Worm (Caenorhabditis elegans) whole organism, L3 larva: Measurements from ENCODE around the gene Y42G9A.3.

Experiments
- R02D3.7 ChIP-seq: fragments of 150-350 bp; optimal IDR thresholded peaks from 2 replicates; lab custom pipeline; 2014; ENCODE audit warnings: missing biosample characterization, missing genetic modification characterization
- ZK546.5 ChIP-seq: sonication (generic microtip); optimal IDR thresholded peaks from 2 replicates; lab custom pipeline; 2017; ENCODE audit warnings: missing biosample characterization, missing genetic modification characterization
- aly-2 ChIP-seq: fragments of 150-350 bp; optimal IDR thresholded peaks from 2 replicates; lab custom pipeline; 2014; ENCODE audit warnings: missing biosample characterization, missing genetic modification characterization
- ama-1 ChIP-seq: fragments of 150-350 bp; optimal IDR thresholded peaks from 2 replicates; lab custom pipeline; 2018
- ceh-16 ChIP-seq: sonication (generic microtip); optimal IDR thresholded peaks from 2 replicates; lab custom pipeline; 2017; ENCODE audit warnings: missing biosample characterization, missing genetic modification characterization
- ceh-82 ChIP-seq: fragments of 150-350 bp; optimal IDR thresholded peaks from 2 replicates; lab custom pipeline; 2014; ENCODE audit warnings: missing biosample characterization, missing genetic modification characterization
- ceh-9 ChIP-seq: sonication (generic microtip); optimal IDR thresholded peaks from 2 replicates; lab custom pipeline; 2018; ENCODE audit warnings: missing biosample characterization, missing genetic modification characterization
- egl-5 ChIP-seq: fragments of 150-350 bp; optimal IDR thresholded peaks from 2 replicates; lab custom pipeline; 2017; ENCODE audit warnings: missing biosample characterization, missing genetic modification reagents, missing genetic modification characterization, inconsistent platforms
- elt-2 ChIP-seq: sonication (generic microtip); optimal IDR thresholded peaks from 2 replicates; lab custom pipeline; 2016; ENCODE audit warnings: missing genetic modification reagents, mild to moderate bottlenecking, missing genetic modification characterization, missing compliant biosample characterization
- elt-3 ChIP-seq, 3 experiments: fragments of 150-350 bp in 1 of 3; sonication (generic microtip) in 2 of 3; optimal IDR thresholded peaks; 2 replicates in 2 of 3; 4 replicates in 1 of 3; lab custom pipeline; 2014 to 2017; ENCODE audit warnings: missing biosample characterization in 3 of 3, missing genetic modification characterization in 3 of 3
- eor-1 ChIP-seq, 2 experiments: fragments of 150-350 bp; optimal IDR thresholded peaks; 2 replicates each; lab custom pipeline; 2014 to 2018; ENCODE audit warnings: missing biosample characterization in 2 of 2, missing genetic modification characterization in 2 of 2
- fos-1 ChIP-seq: fragments of 150-350 bp; optimal IDR thresholded peaks from 2 replicates; lab custom pipeline; 2014; ENCODE audit warnings: missing biosample characterization, missing genetic modification characterization
- hmg-11 ChIP-seq: sonication (generic microtip); optimal IDR thresholded peaks from 2 replicates; lab custom pipeline; 2016; ENCODE audit warnings: missing genetic modification characterization, missing compliant biosample characterization
- jun-1 ChIP-seq: fragments of 150-350 bp; optimal IDR thresholded peaks from 2 replicates; lab custom pipeline; 2014; ENCODE audit warnings: missing biosample characterization, missing genetic modification reagents, missing genetic modification characterization
- lin-15B ChIP-seq: fragments of 150-350 bp; optimal IDR thresholded peaks from 2 replicates; lab custom pipeline; 2014; ENCODE audit warnings: missing biosample characterization, missing genetic modification characterization
- lin-39 ChIP-seq: fragments of 150-350 bp; optimal IDR thresholded peaks from 2 replicates; lab custom pipeline; 2018; ENCODE audit warnings: missing biosample characterization, missing genetic modification reagents, missing genetic modification characterization
- mdl-1 ChIP-seq: fragments of 150-350 bp; optimal IDR thresholded peaks from 2 replicates; lab custom pipeline; 2014; ENCODE audit warnings: missing biosample characterization, missing genetic modification characterization
- mml-1 ChIP-seq: fragments of 150-350 bp; sonication (generic microtip); optimal IDR thresholded peaks from 3 replicates; lab custom pipeline; 2014; ENCODE audit warnings: missing biosample characterization, missing genetic modification characterization
- nfya-1 ChIP-seq: sonication (generic microtip); optimal IDR thresholded peaks from 2 replicates; lab custom pipeline; 2017; ENCODE audit warnings: missing genetic modification characterization, mild to moderate bottlenecking, missing compliant biosample characterization, antibody characterized with exemption, moderate library complexity; ENCODE audit not compliant: insufficient read depth
- nhr-12 ChIP-seq: fragments of 150-350 bp; optimal IDR thresholded peaks from 2 replicates; lab custom pipeline; 2014; ENCODE audit warnings: missing biosample characterization, missing genetic modification characterization
- nhr-23 ChIP-seq: fragments of 150-350 bp; optimal IDR thresholded peaks from 2 replicates; lab custom pipeline; 2014; ENCODE audit warnings: missing biosample characterization, missing genetic modification reagents, missing genetic modification characterization
- nhr-25 ChIP-seq: sonication (generic microtip); optimal IDR thresholded peaks from 2 replicates; lab custom pipeline; 2017; ENCODE audit warnings: missing biosample characterization, missing genetic modification characterization
- nhr-28 ChIP-seq: fragments of 150-350 bp; optimal IDR thresholded peaks from 2 replicates; lab custom pipeline; 2014; ENCODE audit warnings: missing biosample characterization, missing genetic modification characterization
- nhr-43 ChIP-seq: sonication (generic microtip); optimal IDR thresholded peaks from 2 replicates; lab custom pipeline; 2016; ENCODE audit warnings: mild to moderate bottlenecking, missing genetic modification characterization, missing compliant biosample characterization; ENCODE audit not compliant: poor library complexity, severe bottlenecking
- nhr-67 ChIP-seq: fragments of 150-350 bp; optimal IDR thresholded peaks from 2 replicates; lab custom pipeline; 2014; ENCODE audit warnings: missing biosample characterization, missing genetic modification characterization
- nhr-77 ChIP-seq: fragments of 150-350 bp; optimal IDR thresholded peaks from 2 replicates; lab custom pipeline; 2014; ENCODE audit warnings: missing biosample characterization, missing genetic modification characterization
- pha-4 ChIP-seq: fragments of 150-350 bp; optimal IDR thresholded peaks from 2 replicates; lab custom pipeline; 2014; ENCODE audit warnings: missing biosample characterization, missing genetic modification reagents, missing genetic modification characterization
- pqm-1 ChIP-seq: fragments of 150-350 bp; optimal IDR thresholded peaks from 2 replicates; lab custom pipeline; 2017; ENCODE audit warnings: missing biosample characterization, missing genetic modification characterization, inconsistent platforms
- skn-1 ChIP-seq: fragments of 150-350 bp; optimal IDR thresholded peaks from 2 replicates; lab custom pipeline; 2014; ENCODE audit warnings: missing biosample characterization, missing genetic modification characterization
- snpc-4 ChIP-seq: fragments of 150-350 bp; optimal IDR thresholded peaks from 2 replicates; lab custom pipeline; 2014; ENCODE audit warnings: missing biosample characterization, missing genetic modification characterization
- tbx-2 ChIP-seq: sonication (generic microtip); optimal IDR thresholded peaks from 2 replicates; lab custom pipeline; 2016; ENCODE audit warnings: mild to moderate bottlenecking, missing genetic modification characterization, missing compliant biosample characterization
- unc-39 ChIP-seq: sonication (generic microtip); optimal IDR thresholded peaks from 4 replicates; lab custom pipeline; 2017; ENCODE audit warnings: missing biosample characterization, missing genetic modification characterization
- unc-62 ChIP-seq: fragments of 150-350 bp; sonication (generic microtip); optimal IDR thresholded peaks from 4 replicates; lab custom pipeline; 2014; ENCODE audit warnings: missing biosample characterization, missing genetic modification reagents, missing genetic modification characterization
- zag-1 ChIP-seq: fragments of 150-350 bp; optimal IDR thresholded peaks from 2 replicates; lab custom pipeline; 2014; ENCODE audit warnings: missing biosample characterization, missing genetic modification characterization
- ztf-4 ChIP-seq: fragments of 150-350 bp; optimal IDR thresholded peaks from 2 replicates; lab custom pipeline; 2014; ENCODE audit warnings: missing biosample characterization, missing genetic modification characterization

Y42G9A.3 gene

DNA sequence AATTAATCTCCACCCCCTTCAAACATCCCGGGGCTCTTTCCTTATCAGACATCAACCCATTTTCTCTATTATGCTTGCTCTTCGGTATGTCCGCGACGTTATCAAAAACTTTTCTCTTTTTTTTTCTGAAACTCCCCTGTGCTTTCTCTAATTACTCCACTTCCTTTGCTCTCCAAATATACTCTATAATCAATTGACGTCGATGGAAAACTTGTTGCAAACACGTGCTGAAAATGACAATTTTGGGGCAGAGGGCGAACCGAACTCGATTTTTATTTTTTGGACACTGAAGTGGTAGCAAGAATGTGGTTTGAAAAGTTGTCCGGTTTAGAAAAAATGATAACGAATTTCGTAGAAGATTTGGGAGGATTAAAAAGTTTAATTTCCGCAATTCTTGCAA is 33.0 kb downstream of the Y42G9A.3 start:
- TF ChIP-seq ZK546.5 (no peak), jun-1 (peak; percentile 69), nhr-12 (tag; lab: Kevin White, UChicago) (no peak), mml-1 (tag; lab: Kevin White, UChicago) (no peak), elt-2 (tag; lab: Kevin White, UChicago) (peak; percentile 96), nhr-43 (no peak), R02D3.7 (tag; lab: Kevin White, UChicago) (no peak), nhr-25 (tag; lab: Kevin White, UChicago) (no peak), unc-62 (GFP tag; lab: Kevin White, UChicago) (no peak), ztf-4 (no peak), ceh-16 (tag; lab: Kevin White, UChicago) (no peak), lin-15B (tag; lab: Kevin White, UChicago) (no peak), pqm-1 (peak; percentile 95), mdl-1 (tag; lab: Kevin White, UChicago) (peak; percentile 9), ceh-9 (tag; lab: Kevin White, UChicago) (no peak), pha-4 (tag; lab: Kevin White, UChicago) (peak; percentile 62)

DNA sequence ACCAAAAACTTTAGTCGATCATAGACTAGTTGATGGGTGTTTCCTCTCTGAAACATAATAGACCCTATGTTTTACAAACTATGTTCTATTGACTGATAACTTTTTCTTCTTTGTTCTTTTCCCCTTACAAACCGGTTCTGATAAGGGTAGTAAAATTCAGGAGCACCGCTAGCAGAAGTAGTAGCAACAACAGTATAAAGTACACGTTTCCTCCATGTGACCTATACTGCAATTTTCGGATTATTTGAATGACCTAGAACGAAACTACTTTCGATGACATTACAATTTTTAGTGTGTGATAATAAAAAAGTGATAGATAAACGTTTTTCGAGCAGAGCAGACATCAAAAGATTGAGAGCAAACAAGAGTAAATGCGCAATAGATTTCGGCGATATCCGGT is 34.2 kb downstream of the Y42G9A.3 start:
- TF ChIP-seq nhr-67 (tag; lab: Kevin White, UChicago) (no peak), mml-1 (tag; lab: Kevin White, UChicago) (no peak), jun-1 (peak; percentile 51), ama-1 (lab: Kevin White, UChicago) (no peak), hmg-11 (no peak), elt-2 (tag; lab: Kevin White, UChicago) (peak; percentile 96), skn-1 (peak; percentile 66), nhr-25 (tag; lab: Kevin White, UChicago) (no peak), elt-3 (tag; optimal IDR thresholded peaks at IDR 0.05; lab: Kevin White, UChicago) (no peak), unc-62 (GFP tag; lab: Kevin White, UChicago) (no peak), zag-1 (tag; lab: Kevin White, UChicago) (no peak), ceh-9 (tag; lab: Kevin White, UChicago) (no peak), pha-4 (tag; lab: Kevin White, UChicago) (peak; percentile 55), lin-39 (tag; lab: Kevin White, UChicago) (no peak), nfya-1 (tag; lab: Kevin White, UChicago) (no peak), pqm-1 (peak; percentile 87), nhr-28 (tag; lab: Kevin White, UChicago) (no peak), nhr-77 (tag; lab: Kevin White, UChicago) (no peak), egl-5 (tag; lab: Kevin White, UChicago) (no peak), nhr-12 (tag; lab: Kevin White, UChicago) (no peak)
- TF ChIP-seq, all 47 proteins: peak for 5

DNA sequence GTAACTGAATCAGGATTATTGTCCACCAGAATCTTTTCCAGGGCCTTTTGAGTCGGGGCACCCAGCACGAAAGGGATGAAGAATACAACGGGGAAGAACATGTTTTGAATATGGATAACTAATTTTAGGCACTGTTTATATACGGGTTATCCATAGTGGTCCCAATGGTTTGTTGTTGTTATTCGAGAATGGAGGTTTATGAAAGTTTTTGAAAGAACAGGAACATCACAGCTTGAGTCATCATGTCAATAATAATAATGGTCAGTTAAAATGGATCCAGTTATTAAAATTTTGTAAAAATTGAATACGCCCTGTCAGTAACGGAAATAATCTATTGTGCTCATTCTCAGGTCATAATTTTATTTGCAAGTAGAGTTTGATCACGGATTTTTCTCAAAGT is 37.1 kb downstream of the Y42G9A.3 start, which contains the start of gene nas-28:
Gene nas-28, minus strand, starts transcription at position 101 of the 400 bp plus-strand sequence.
- TF ChIP-seq elt-2 (tag; lab: Kevin White, UChicago) (no peak), ceh-9 (tag; lab: Kevin White, UChicago) (no peak), pqm-1 (no peak), eor-1 (tag; optimal IDR thresholded peaks at IDR 0.05; lab: Kevin White, UChicago) (no peak), nhr-43 (no peak), snpc-4 (tag; lab: Kevin White, UChicago) (no peak), nhr-25 (tag; lab: Kevin White, UChicago) (no peak), ceh-82 (tag; lab: Kevin White, UChicago) (no peak), nhr-23 (tag; lab: Kevin White, UChicago) (no peak), ceh-16 (tag; lab: Kevin White, UChicago) (no peak), unc-39 (tag; lab: Kevin White, UChicago) (no peak), fos-1 (no peak), nhr-12 (tag; lab: Kevin White, UChicago) (no peak), skn-1 (no peak), tbx-2 (no peak), aly-2 (tag; lab: Kevin White, UChicago) (no peak), egl-5 (tag; lab: Kevin White, UChicago) (no peak)

DNA sequence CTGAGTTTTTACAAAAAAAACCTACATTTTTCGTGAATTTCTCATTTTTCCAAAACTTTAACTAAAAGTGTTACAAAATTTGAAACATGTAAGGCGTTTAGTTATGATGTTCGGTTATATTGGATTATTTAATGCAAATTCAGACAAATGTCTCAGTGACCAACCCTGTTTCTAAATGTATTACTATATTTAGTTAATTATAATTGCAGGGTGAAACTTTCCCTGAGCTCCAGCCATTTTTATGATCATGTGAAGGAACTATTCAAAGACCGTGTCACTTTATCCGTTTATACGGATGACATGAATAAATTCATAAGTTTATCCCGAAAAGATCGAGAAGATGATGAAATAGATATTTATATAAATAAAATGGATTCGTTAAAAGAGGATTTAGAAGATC is 44.8 kb downstream of the Y42G9A.3 start, which contains the start of gene C23G10.5:
Gene C23G10.5, plus strand, starts transcription at position 301 of the 400 bp plus-strand sequence.
- no peak for TF ChIP-seq jun-1
- TF ChIP-seq hmg-11, result no peak
- TF ChIP-seq ama-1 (lab: Kevin White, UChicago), result no peak
- TF ChIP-seq elt-2 (tag; lab: Kevin White, UChicago), result no peak
